Worm (Caenorhabditis elegans) whole organism, L1 larva: Measurements from ENCODE around the gene dhs-5.

Experiments used
- C16A3.4 ChIP-seq: fragments of 150-350 bp; optimal IDR thresholded peaks from 2 replicates; lab custom pipeline; 2014; ENCODE audit warnings: missing biosample characterization, missing genetic modification characterization
- ama-1 ChIP-seq: fragments of 150-350 bp; optimal IDR thresholded peaks from 2 replicates; lab custom pipeline; 2014
- ceh-63 ChIP-seq: fragments of 200-800 bp; sonication (Bioruptor generic); optimal IDR thresholded peaks from 2 replicates; lab custom pipeline; 2018; ENCODE audit warnings: mild to moderate bottlenecking, missing genetic modification characterization, missing compliant biosample characterization
- fkh-10 ChIP-seq: sonication (generic microtip); optimal IDR thresholded peaks from 2 replicates; lab custom pipeline; 2017; ENCODE audit warnings: missing biosample characterization, missing genetic modification reagents, missing genetic modification characterization
- grh-1 ChIP-seq: fragments of 200-800 bp; sonication (Bioruptor generic); IDR thresholded peaks from 2 replicates; pipeline ENCODE4 v1.3.6; 2022; ENCODE audit warnings: missing genetic modification reagents, missing genetic modification characterization, missing compliant biosample characterization
- lin-13 ChIP-seq: fragments of 150-350 bp; optimal IDR thresholded peaks from 2 replicates; lab custom pipeline; 2014; ENCODE audit warnings: missing biosample characterization, missing genetic modification reagents, missing genetic modification characterization
- mdl-1 ChIP-seq, 2 experiments: fragments of 150-350 bp; optimal IDR thresholded peaks; 2 replicates each; lab custom pipeline; 2014 to 2017; ENCODE audit warnings: missing biosample characterization in 2 of 2, missing genetic modification characterization in 2 of 2, inconsistent platforms in 1 of 2
- nhr-77 ChIP-seq: fragments of 150-350 bp; optimal IDR thresholded peaks from 2 replicates; lab custom pipeline; 2014; ENCODE audit warnings: missing biosample characterization, missing genetic modification characterization

DNA sequence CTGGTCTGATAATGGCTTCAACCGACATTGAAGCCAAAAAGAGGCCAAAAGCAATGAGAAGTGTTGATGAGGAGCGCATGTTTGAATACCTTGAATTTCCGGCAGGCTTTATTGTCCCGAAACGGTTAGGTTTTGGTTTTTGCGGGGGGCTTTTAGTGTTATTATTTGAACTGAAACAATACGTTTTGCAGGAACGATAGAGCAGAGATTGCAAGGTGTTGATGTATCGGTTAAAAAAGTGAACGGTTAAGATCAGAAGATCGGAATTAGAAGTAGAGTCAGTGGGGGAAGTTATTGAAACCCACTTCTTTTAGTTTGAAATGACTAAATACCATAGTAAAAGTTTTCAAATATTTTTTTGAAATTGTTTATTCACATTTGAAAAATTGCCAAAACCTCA, 46.1 kb upstream of the dhs-5 start, which contains the start of gene clec-141:
- TF ChIP-seq lin-13 (GFP tag; lab: Kevin White, UChicago) (no peak), C16A3.4 (no peak), fkh-10 (GFP tag; lab: Kevin White, UChicago) (no peak), ama-1 (lab: Kevin White, UChicago) (no peak), grh-1 (GFP tag; lab: Robert Waterston, UW) (no peak), nhr-77 (tag; lab: Kevin White, UChicago) (no peak), mdl-1 (tag; optimal IDR thresholded peaks at IDR 0.05; lab: Kevin White, UChicago) (no peak), ceh-63 (GFP tag; lab: Kevin White, UChicago) (no peak)
